Worm (Caenorhabditis elegans) whole organism, L3 larva: Measurements from ENCODE around the gene fbxa-194.

Source experiments
- R02D3.7 ChIP-seq: fragments of 150-350 bp; optimal IDR thresholded peaks from 2 replicates; lab custom pipeline; 2014; ENCODE audit warnings: missing biosample characterization, missing genetic modification characterization
- ceh-28 ChIP-seq: fragments of 150-350 bp; optimal IDR thresholded peaks from 2 replicates; lab custom pipeline; 2014; ENCODE audit warnings: missing biosample characterization, missing genetic modification reagents, missing genetic modification characterization
- ceh-9 ChIP-seq: sonication (generic microtip); optimal IDR thresholded peaks from 2 replicates; lab custom pipeline; 2018; ENCODE audit warnings: missing biosample characterization, missing genetic modification characterization
- elt-2 ChIP-seq: sonication (generic microtip); optimal IDR thresholded peaks from 2 replicates; lab custom pipeline; 2016; ENCODE audit warnings: missing genetic modification reagents, mild to moderate bottlenecking, missing genetic modification characterization, missing compliant biosample characterization
- hmg-11 ChIP-seq: sonication (generic microtip); optimal IDR thresholded peaks from 2 replicates; lab custom pipeline; 2016; ENCODE audit warnings: missing genetic modification characterization, missing compliant biosample characterization
- nhr-237 ChIP-seq: fragments of 150-350 bp; optimal IDR thresholded peaks from 2 replicates; lab custom pipeline; 2014; ENCODE audit warnings: missing biosample characterization, missing genetic modification characterization
- nhr-25 ChIP-seq: sonication (generic microtip); optimal IDR thresholded peaks from 2 replicates; lab custom pipeline; 2017; ENCODE audit warnings: missing biosample characterization, missing genetic modification characterization
- skn-1 ChIP-seq: fragments of 150-350 bp; optimal IDR thresholded peaks from 2 replicates; lab custom pipeline; 2014; ENCODE audit warnings: missing biosample characterization, missing genetic modification characterization
- snpc-4 ChIP-seq: fragments of 150-350 bp; optimal IDR thresholded peaks from 2 replicates; lab custom pipeline; 2014; ENCODE audit warnings: missing biosample characterization, missing genetic modification characterization
- unc-39 ChIP-seq: sonication (generic microtip); optimal IDR thresholded peaks from 4 replicates; lab custom pipeline; 2017; ENCODE audit warnings: missing biosample characterization, missing genetic modification characterization
- unc-62 ChIP-seq: fragments of 150-350 bp; sonication (generic microtip); optimal IDR thresholded peaks from 4 replicates; lab custom pipeline; 2014; ENCODE audit warnings: missing biosample characterization, missing genetic modification reagents, missing genetic modification characterization
- zag-1 ChIP-seq: fragments of 150-350 bp; optimal IDR thresholded peaks from 2 replicates; lab custom pipeline; 2014; ENCODE audit warnings: missing biosample characterization, missing genetic modification characterization

ce11 chrV:19814833-19815232 lies 36.3 kb upstream of the fbxa-194 start, which contains the start of gene daf-28:
- no peak for TF ChIP-seq hmg-11 (tag; lab: Kevin White, UChicago)
- TF ChIP-seq ceh-28 (tag; lab: Kevin White, UChicago) = no peak
- TF ChIP-seq nhr-25 (tag; lab: Kevin White, UChicago) = no peak
- no peak for TF ChIP-seq skn-1
- no peak for TF ChIP-seq ceh-9 (tag; lab: Kevin White, UChicago)
- no peak for TF ChIP-seq elt-2 (tag; lab: Kevin White, UChicago)
- no peak for TF ChIP-seq unc-39 (tag; lab: Kevin White, UChicago)
- no peak for TF ChIP-seq R02D3.7 (tag; lab: Kevin White, UChicago)
- no peak for TF ChIP-seq unc-62
- no peak for TF ChIP-seq nhr-237
- no peak for TF ChIP-seq snpc-4 (tag; lab: Kevin White, UChicago)
- no peak for TF ChIP-seq zag-1
